Fruit fly (Drosophila melanogaster) whole organism: ENCODE data around the gene Acp29AB.

ENCODE experiments used
- CG8478 ChIP-seq: fragments of >200 bp; optimal IDR thresholded peaks from 2 replicates; lab custom pipeline; 2018; ENCODE audit warnings: inconsistent platforms
- Dll ChIP-seq: fragments of >200 bp; optimal IDR thresholded peaks from 2 replicates; lab custom pipeline; 2017
- pan ChIP-seq: fragments of >200 bp; optimal IDR thresholded peaks from 2 replicates; lab custom pipeline; 2017
- psq ChIP-seq: fragments of >200 bp; optimal IDR thresholded peaks from 2 replicates; lab custom pipeline; 2017
- usp ChIP-seq: fragments of >200 bp; optimal IDR thresholded peaks from 2 replicates; lab custom pipeline; 2017; ENCODE audit warnings: missing biosample characterization, missing genetic modification characterization, mixed read lengths

- TF ChIP-seq CG8478 (lab: Kevin White, UChicago) (no peak), Dll (lab: Kevin White, UChicago) (no peak), psq (no peak), pan (lab: Kevin White, UChicago) (no peak), usp (GFP tag; lab: Kevin White, UChicago) (no peak)
Observed at dm6 chr2L:8351333-8351732, 41.7 kb downstream of the Acp29AB start.
